Worm (Caenorhabditis elegans) whole organism, L4/young adult: Measurements from ENCODE around the gene cdk-11.1.

Experiments used
- W03F9.2 ChIP-seq: fragments of 150-350 bp; optimal IDR thresholded peaks from 2 replicates; lab custom pipeline; 2014; ENCODE audit warnings: missing biosample characterization, missing genetic modification characterization
- dao-5 ChIP-seq: sonication (generic microtip); optimal IDR thresholded peaks from 2 replicates; lab custom pipeline; 2016; ENCODE audit warnings: missing genotype, missing genetic modification characterization, moderate library complexity, missing compliant biosample characterization
- him-1 ChIP-seq: sonication (generic microtip); optimal IDR thresholded peaks from 2 replicates; lab custom pipeline; 2016; ENCODE audit warnings: missing genotype, missing genetic modification reagents, missing genetic modification characterization, missing compliant biosample characterization

Gene cdk-11.1

DNA sequence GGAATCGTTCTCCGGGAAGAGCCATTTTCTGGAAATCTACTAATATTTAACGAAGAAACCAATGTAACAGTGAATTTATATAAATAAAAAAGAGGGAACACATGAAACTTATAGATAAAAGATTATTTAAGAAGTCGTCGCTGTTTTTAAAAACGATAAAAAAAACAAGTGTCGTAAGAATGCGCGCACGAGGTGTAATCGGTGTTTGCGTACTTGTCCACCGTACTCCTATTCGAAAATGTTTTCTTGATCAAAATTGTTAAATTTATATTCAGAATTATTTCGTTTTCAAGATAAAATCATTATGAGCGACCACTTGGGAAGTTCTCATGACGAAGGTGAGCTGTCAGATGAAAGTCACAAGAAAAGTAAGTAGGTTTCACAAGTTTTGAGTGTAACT lies at the start of gene cdk-11.1, which contains the start of gene moa-2:
Gene cdk-11.1 (plus strand): TSS at position 227 of the 400 bp plus-strand sequence.
Gene moa-2 (minus strand): TSS at position 25 of the 400 bp plus-strand sequence.
- TF ChIP-seq dao-5 (tag; lab: Kevin White, UChicago) (no peak), W03F9.2 (no peak), him-1 (tag; lab: Kevin White, UChicago) (no peak)

DNA sequence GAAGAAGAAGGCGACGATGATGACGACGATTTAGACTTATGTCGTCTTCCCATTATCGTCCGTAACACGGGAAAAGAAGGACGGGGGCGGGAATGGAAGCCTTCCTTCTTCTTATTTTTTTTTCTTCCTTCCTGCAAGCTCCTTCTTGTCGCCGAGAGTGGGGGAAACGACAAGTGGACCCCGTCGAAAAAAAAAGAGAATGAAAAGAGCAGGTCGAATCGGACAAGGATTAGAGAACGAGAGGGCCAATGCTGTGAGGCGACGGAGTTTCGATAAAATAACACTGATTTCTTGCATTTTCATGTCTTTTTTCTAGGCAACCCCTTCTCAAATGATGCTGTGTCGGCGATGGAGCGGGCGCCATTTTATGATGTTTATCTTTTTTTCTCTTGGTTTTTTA lies 47.9 kb upstream of the cdk-11.1 start, which contains the start of gene pde-4:
Gene pde-4 (minus strand): TSS at position 76 of the 400 bp plus-strand sequence.
- TF ChIP-seq W03F9.2 (no peak), dao-5 (tag; lab: Kevin White, UChicago) (no peak), him-1 (tag; lab: Kevin White, UChicago) (no peak)

DNA sequence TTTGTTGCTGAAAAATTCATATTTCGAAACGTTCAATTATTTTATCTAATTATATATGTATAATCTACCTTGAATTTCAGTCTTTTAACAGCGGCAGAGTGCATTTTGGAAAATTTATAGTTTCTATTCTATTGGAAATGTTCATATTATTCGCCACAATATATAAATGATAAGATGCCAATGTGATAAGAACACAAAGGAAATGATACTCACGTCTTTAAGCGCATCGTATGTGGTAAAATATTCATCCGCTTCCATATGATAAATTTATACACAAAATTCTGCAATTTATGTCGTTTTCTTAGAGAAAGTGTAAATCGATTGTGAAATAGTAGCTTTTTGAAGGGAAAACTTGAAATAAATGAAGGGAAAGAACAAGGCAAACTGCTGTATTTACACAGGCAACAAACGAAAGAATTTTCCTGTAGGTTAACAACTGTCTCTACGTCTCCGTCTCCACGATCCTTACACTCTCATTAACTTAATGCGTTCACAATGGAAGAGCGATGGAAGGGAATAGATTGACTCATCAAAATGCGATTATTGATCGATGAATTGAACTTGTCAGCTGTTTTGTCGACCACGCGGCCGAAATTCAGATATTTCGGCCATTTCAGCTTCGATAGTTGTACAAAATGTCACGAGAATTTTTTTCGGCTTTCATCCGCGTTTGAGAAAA lies 36.9 kb upstream of the cdk-11.1 start, which contains the start of gene alfa-1:
Gene alfa-1 (minus strand): TSS at position 515 of the 679 bp plus-strand sequence.
- no peak for TF ChIP-seq dao-5 (tag; lab: Kevin White, UChicago)
- TF ChIP-seq W03F9.2, result no peak
- no peak for TF ChIP-seq him-1 (tag; lab: Kevin White, UChicago)

DNA sequence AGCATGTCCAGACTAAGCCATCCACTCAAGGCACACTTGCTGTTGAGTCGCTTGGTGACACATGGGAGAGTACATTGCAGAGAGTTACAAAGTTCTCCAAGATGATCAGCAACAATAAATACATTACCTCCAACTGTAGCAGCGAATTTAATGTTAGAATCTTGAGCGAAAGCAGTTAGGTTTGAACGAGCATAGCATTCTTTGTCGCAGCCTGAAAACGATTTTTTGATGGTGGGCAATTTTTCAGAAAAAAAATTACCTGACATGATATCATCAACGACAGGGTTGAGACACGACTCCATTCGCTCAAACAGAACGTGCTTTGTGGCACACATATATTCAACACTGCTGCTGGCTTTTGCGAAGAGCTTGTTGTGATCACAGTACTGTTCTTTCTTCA lies 36.0 kb upstream of the cdk-11.1 start:
- TF ChIP-seq dao-5 (tag; lab: Kevin White, UChicago), result no peak
- TF ChIP-seq him-1 (tag; lab: Kevin White, UChicago), result no peak

DNA sequence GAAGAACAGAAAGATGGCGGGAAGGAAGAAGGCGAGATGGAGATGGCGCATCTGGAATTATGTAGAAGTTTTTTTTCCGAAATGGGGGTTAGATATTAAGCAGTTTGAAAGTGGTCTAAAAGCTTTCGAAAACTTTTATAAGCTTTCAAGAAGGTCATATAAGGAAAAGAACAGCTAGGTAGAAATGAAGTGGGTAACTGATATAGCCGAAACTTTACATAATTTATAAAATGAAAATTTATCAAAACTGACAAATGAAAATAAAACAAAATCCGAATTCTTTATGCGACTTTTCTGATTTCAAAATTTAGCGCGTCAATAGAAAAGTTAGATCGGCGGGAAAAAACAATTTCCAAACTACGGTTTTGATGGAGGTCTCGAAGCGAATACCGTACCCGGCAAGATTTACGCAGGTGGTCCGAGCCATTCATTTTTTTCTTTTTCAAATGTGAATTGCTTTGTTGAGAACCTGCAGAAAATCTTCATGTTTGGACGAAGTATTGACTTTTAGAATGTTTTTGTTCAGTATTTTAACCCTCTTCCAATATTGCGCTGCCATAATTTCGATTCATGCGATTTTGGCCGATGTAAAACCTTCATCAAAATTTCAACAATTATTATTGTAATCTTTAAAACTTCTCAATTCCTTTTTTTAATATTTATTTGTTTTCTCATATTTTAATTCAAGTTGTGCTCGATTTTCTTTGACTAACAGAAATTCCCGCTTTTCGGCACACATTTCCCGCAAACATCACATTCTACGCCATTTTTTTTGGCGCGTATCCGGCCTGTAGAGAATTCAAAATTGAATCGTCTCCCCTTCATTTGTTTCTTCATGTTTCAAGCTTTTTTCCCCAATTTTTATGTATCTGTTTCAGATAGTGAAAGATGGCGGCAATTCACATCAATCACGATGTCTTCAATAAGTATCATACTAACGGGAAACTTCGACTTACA lies 35.1 kb upstream of the cdk-11.1 start, which contains the start of the genes F18A1.7 and rpa-1:
Gene F18A1.7 (minus strand): TSS at position 51 of the 957 bp plus-strand sequence.
Gene rpa-1 (plus strand): TSS at position 879 of the 957 bp plus-strand sequence.
- TF ChIP-seq him-1 (tag; lab: Kevin White, UChicago), result no peak
- no peak for TF ChIP-seq dao-5 (tag; lab: Kevin White, UChicago)
- TF ChIP-seq W03F9.2, result no peak

DNA sequence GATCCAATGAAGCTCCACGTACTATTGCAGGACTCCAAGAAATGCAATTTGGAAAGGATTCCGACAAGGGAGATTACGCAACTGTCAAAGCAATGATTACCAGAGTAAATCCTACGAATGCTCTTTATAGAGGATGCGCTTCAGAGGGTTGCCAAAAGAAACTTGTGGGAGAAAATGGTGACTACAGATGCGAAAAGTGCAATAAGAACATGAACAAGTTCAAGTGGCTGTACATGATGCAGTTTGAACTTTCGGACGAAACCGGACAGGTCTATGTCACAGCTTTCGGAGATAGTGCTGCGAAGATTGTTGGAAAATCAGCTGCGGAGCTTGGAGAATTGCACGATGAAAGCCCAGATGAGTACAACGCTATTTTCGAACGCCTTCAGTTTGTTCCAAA lies 32.7 kb upstream of the cdk-11.1 start:
- TF ChIP-seq him-1 (tag; lab: Kevin White, UChicago), result no peak
- no peak for TF ChIP-seq dao-5 (tag; lab: Kevin White, UChicago)
- no peak for TF ChIP-seq W03F9.2

DNA sequence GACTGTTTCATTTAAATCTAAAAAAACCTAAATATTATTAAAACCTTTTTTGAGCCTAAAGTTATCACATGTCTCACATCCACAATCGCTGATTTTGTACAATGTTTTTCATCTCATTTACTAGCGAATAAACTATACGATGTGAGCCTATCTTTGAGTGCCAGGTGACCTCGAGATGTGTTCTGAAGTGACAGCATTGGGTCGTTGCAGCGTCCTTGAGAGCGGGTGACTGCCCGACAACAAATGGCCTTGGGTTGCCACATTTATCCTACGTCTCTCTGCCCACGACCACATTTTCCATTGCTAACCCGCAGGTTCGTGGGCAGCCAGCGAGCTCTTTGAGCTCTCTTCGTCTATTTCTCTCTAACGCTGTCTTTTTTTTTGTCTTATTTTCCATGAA lies 32.1 kb upstream of the cdk-11.1 start, which contains the start of gene lir-2:
Gene lir-2 (plus strand): TSS at position 301 of the 400 bp plus-strand sequence.
- TF ChIP-seq W03F9.2, result no peak

DNA sequence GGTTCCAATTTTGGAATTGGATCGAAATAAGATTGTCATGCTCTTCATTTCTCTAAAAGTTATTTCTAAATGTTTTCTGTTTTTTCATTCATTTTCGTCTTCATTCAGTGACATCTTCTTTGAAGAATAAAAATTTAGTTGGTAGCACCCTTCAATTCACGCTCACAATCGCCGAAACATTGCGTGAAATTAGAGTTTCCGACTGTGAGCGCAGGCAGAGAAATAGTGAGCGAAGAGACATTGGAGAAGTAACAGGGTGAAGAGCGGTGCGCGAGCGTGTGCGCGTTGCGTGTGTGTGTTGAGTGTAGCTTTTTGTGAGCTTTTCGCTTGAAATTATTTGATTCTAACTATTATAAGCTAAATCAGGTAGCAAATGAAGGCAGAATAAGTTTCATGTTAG lies 29.6 kb upstream of the cdk-11.1 start:
- no peak for TF ChIP-seq dao-5 (tag; lab: Kevin White, UChicago)
- no peak for TF ChIP-seq W03F9.2
- no peak for TF ChIP-seq him-1 (tag; lab: Kevin White, UChicago)

DNA sequence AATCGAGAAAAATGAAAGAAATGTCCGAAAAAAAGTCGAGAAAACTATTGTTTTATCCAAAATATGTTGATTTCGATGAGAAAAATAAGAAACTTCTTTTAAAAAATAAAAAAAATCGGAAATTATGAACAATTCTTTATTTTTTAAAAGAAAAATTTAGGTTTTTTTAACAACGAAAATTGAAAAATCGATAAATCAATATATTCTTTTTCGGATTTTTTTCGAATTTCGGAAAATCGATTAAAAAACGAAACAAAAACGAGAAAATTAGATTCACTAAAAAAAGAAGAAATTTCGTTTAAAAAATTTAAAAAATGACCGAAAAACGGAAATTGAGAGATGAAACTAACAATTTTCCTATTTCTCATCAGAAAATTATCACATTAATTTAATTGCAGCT lies 29.0 kb upstream of the cdk-11.1 start:
- no peak for TF ChIP-seq him-1 (tag; lab: Kevin White, UChicago)
- no peak for TF ChIP-seq W03F9.2
- TF ChIP-seq dao-5 (tag; lab: Kevin White, UChicago), result no peak

DNA sequence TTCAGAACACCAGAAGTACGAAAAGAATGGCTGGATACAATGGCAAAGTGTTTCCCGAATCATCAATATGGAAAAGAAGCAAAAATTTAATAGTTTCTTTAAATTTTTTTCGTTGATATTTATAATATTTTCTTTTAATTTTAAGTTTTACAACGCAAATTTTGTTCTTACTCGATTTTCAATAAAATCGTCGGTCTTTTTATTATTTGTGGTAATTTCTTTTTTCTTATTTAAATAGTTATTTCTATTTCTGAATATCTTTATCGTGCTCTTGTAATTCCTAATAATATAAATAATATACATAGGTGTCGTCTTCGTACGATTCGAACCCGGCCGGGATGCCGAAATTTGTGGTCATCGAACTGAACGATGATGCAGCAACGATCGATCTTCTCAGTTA lies 27.3 kb upstream of the cdk-11.1 start, which contains the start of gene lir-1:
Gene lir-1 (plus strand): TSS at position 301 of the 400 bp plus-strand sequence.
- TF ChIP-seq W03F9.2 (no peak), dao-5 (tag; lab: Kevin White, UChicago) (no peak), him-1 (tag; lab: Kevin White, UChicago) (no peak)

DNA sequence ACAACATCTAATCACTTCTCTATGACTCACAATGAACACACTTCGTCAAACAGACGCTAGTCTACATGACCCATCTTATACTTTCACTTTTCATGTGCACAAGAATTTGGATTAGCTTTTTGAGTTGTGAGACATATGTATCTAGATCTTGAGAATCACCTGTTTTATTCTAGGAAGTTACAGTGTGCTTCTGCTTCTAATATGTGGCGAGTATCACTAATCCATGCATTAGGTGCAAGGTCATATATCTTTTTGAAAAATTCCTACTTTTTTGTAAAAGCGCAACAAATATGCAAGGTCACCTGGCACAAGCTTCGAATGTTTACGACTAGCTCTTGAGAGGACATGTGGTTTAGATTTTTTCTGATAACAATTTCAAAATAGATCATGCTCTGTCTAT lies 23.3 kb upstream of the cdk-11.1 start:
- TF ChIP-seq him-1 (tag; lab: Kevin White, UChicago) (no peak), dao-5 (tag; lab: Kevin White, UChicago) (no peak), W03F9.2 (no peak)

DNA sequence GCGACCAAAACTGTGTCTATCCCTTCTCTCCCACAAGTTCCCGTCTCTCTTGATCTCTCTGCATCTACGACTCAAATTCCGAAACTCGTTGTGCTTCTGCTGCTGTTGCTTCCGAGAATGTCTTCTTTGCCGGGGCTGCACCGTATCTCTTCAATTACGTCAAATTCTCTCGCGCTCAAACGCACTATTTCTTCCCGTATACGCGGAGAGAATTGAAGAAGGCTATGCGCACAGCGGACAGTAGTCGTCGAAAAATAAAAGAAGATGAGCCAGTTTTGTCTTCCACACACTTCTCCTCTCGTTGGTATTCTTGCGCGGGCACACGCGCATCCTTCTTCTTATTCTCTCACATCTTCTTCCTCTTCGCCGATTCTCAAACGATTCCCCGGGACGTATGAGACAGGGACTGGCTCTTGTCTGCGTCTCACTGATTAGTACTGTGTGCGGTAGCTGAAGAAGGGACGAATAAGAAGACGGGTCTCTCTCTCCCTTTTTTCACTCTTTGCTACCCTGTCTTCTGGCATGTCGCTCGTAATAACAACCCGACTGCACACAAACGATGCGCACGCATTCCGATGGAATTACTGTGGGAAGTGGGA lies 22.6 kb upstream of the cdk-11.1 start:
- TF ChIP-seq him-1 (tag; lab: Kevin White, UChicago), result no peak
- TF ChIP-seq W03F9.2, result no peak
- TF ChIP-seq dao-5 (tag; lab: Kevin White, UChicago), result no peak

DNA sequence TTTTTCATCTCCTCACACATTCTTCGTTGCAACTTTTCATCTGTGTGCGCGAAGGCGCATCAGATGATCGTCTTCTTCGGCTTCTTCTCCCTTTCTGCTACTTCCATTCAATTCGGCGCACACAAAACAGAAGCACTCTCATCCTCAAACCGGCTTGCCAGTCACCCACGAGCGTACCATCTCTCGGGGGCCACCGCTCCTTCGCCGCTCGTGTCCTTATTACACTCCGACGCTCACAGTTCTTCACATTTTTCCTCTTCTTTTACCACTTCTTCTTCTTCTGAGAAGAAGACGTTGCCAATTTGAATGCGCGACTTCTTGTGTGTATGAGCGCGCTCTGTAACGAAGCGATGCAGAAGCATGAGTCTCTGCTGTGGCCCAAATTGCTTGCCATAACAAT lies 20.5 kb upstream of the cdk-11.1 start:
- TF ChIP-seq dao-5 (tag; lab: Kevin White, UChicago), result no peak
- no peak for TF ChIP-seq him-1 (tag; lab: Kevin White, UChicago)
- TF ChIP-seq W03F9.2, result no peak
